Fruit fly (Drosophila melanogaster) whole organism, pupa: ENCODE data around the gene CG1622.

Experiments
- CG10348 ChIP-seq: fragments of 200-800 bp; sonication (Bioruptor generic); IDR thresholded peaks from 2 replicates; pipeline ENCODE4 v1.3.6; 2022; ENCODE audit warnings: missing biosample characterization, missing genetic modification characterization
- CG12605 ChIP-seq: fragments of 200-800 bp; sonication (Bioruptor generic); IDR thresholded peaks from 2 replicates; pipeline ENCODE4 v1.3.6; 2022; ENCODE audit warnings: missing biosample characterization, missing genetic modification characterization
- CG13204 ChIP-seq: fragments of 200-800 bp; sonication (Bioruptor generic); optimal IDR thresholded peaks from 2 replicates; lab custom pipeline; 2018; ENCODE audit warnings: missing biosample characterization, mild to moderate bottlenecking, missing genetic modification characterization, moderate library complexity
- CG14655 ChIP-seq: fragments of 200-800 bp; sonication (Bioruptor generic); optimal IDR thresholded peaks from 3 replicates; lab custom pipeline; 2017; ENCODE audit warnings: mild to moderate bottlenecking, missing biosample characterization, missing genetic modification reagents, missing genetic modification characterization
- CG15710 ChIP-seq: fragments of 200-800 bp; sonication (Bioruptor generic); optimal IDR thresholded peaks from 2 replicates; lab custom pipeline; 2018; ENCODE audit warnings: missing biosample characterization, mild to moderate bottlenecking, missing genetic modification characterization, moderate library complexity
- CG17806 ChIP-seq: fragments of 200-800 bp; sonication (Bioruptor generic); optimal IDR thresholded peaks from 2 replicates; lab custom pipeline; 2018; ENCODE audit warnings: missing biosample characterization, mild to moderate bottlenecking, missing genetic modification characterization, moderate library complexity
- CG32121 ChIP-seq: fragments of 200-800 bp; sonication (Bioruptor generic); IDR thresholded peaks from 2 replicates; pipeline ENCODE4 v1.3.6; 2022; ENCODE audit warnings: missing biosample characterization, missing genetic modification characterization
- CG34367 ChIP-seq: fragments of 200-800 bp; sonication (Bioruptor generic); optimal IDR thresholded peaks from 2 replicates; lab custom pipeline; 2018; ENCODE audit warnings: missing biosample characterization, mild to moderate bottlenecking, missing genetic modification characterization
- CG4496 ChIP-seq: fragments of 200-800 bp; sonication (Bioruptor generic); IDR thresholded peaks from 3 replicates; pipeline ENCODE4 v1.3.6; 2022; ENCODE audit warnings: missing biosample characterization, missing genetic modification characterization
- CG8159 ChIP-seq: fragments of 200-800 bp; sonication (Bioruptor generic); optimal IDR thresholded peaks from 3 replicates; lab custom pipeline; 2018; ENCODE audit warnings: missing biosample characterization, mild to moderate bottlenecking, missing genetic modification characterization, moderate library complexity
- CG8301 ChIP-seq: fragments of 200-800 bp; sonication (Bioruptor generic); optimal IDR thresholded peaks from 2 replicates; lab custom pipeline; 2018; ENCODE audit warnings: missing biosample characterization, mild to moderate bottlenecking, missing genetic modification characterization
- CG9948 ChIP-seq: fragments of 200-800 bp; sonication (Bioruptor generic); optimal IDR thresholded peaks from 2 replicates; lab custom pipeline; 2018; ENCODE audit warnings: missing biosample characterization, mild to moderate bottlenecking, missing genetic modification characterization, moderate library complexity
- D1 ChIP-seq: fragments of 200-800 bp; sonication (Bioruptor generic); optimal IDR thresholded peaks from 2 replicates; lab custom pipeline; 2018; ENCODE audit warnings: missing biosample characterization, mild to moderate bottlenecking, missing genetic modification characterization, moderate library complexity
- EcR ChIP-seq: fragments of 200-800 bp; sonication (Bioruptor generic); optimal IDR thresholded peaks from 3 replicates; lab custom pipeline; 2019; ENCODE audit warnings: missing biosample characterization, missing genetic modification characterization, mild to moderate bottlenecking, moderate library complexity, missing genetic modification reagents
- Ets98B ChIP-seq: fragments of 200-800 bp; sonication (Bioruptor generic); IDR thresholded peaks from 2 replicates; pipeline ENCODE4 v1.3.6; 2022; ENCODE audit warnings: missing biosample characterization, missing genetic modification characterization
- Pif1A ChIP-seq: fragments of 200-800 bp; sonication (Bioruptor generic); optimal IDR thresholded peaks from 3 replicates; lab custom pipeline; 2016; ENCODE audit warnings: missing biosample characterization, missing genetic modification characterization
- Pif1B ChIP-seq: fragments of 200-800 bp; sonication (Bioruptor generic); optimal IDR thresholded peaks from 3 replicates; lab custom pipeline; 2016; ENCODE audit warnings: missing biosample characterization, missing genetic modification characterization
- Snoo ChIP-seq: fragments of 200-800 bp; sonication (Bioruptor generic); optimal IDR thresholded peaks from 3 replicates; lab custom pipeline; 2017; ENCODE audit warnings: missing biosample characterization, mild to moderate bottlenecking, missing genetic modification characterization, inconsistent platforms
- fd96Ca ChIP-seq: fragments of 200-800 bp; sonication (Bioruptor generic); IDR thresholded peaks from 3 replicates; pipeline ENCODE4 v1.3.6; 2022; ENCODE audit warnings: missing biosample characterization, missing genetic modification characterization
- gl ChIP-seq: fragments of 200-800 bp; sonication (Bioruptor generic); optimal IDR thresholded peaks from 2 replicates; lab custom pipeline; 2018; ENCODE audit warnings: missing biosample characterization, mild to moderate bottlenecking, missing genetic modification characterization
- rn ChIP-seq: fragments of 200-800 bp; sonication (Bioruptor generic); IDR thresholded peaks from 2 replicates; pipeline ENCODE4 v1.3.6; 2022; ENCODE audit warnings: missing biosample characterization, missing genetic modification characterization

CG1622 gene

DNA sequence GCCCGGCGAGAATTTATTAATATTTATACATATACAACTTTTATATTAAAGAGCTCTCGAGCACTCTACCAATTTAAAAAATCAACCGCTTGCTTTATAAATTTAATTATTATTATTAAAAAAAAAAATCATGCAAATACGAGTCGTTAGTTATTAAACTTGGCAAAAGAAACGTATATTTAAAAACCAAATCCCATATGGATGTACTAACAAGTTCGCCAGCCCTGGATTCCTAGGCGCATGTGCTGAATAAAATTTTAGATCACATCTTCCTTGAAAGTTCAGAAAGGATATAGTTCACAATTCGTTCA is 38.2 kb upstream of the CG1622 start, which contains the start of gene comt:
Gene comt, plus strand, starts transcription at position 265 of the 311 bp plus-strand sequence.
- TF ChIP-seq CG14655 (GFP tag; lab: Kevin White, UChicago) = no peak
- no peak for TF ChIP-seq CG8301 (tag; lab: Kevin White, UChicago)
- peak; percentile 30; the same call in 1 of the 2 replicates for TF ChIP-seq rn (GFP tag; lab: Robert Waterston, UW)
- peak; percentile 23 for TF ChIP-seq CG34367
- 0 out of 2 replicates have a peak, but pooled peaks have one; percentile 55 for TF ChIP-seq CG12605 (GFP tag; lab: Robert Waterston, UW)
- TF ChIP-seq CG17806 (tag; lab: Kevin White, UChicago) = peak; percentile 50
- TF ChIP-seq CG10348 (GFP tag; lab: Robert Waterston, UW) = no peak
- no peak for TF ChIP-seq Pif1A (GFP tag; lab: Kevin White, UChicago)
- no peak for TF ChIP-seq gl (tag; lab: Kevin White, UChicago)
- 0 out of 2 replicates have a peak, but pooled peaks have one; percentile 27 for TF ChIP-seq CG32121 (GFP tag; lab: Robert Waterston, UW)
- TF ChIP-seq fd96Ca (GFP tag; lab: Robert Waterston, UW) = no peak
- TF ChIP-seq CG13204 = no peak
- peak; percentile 42 for TF ChIP-seq D1
- TF ChIP-seq CG15710 (tag; lab: Kevin White, UChicago) = peak; percentile 57
- peak; percentile 46 for TF ChIP-seq Pif1B (GFP tag; lab: Kevin White, UChicago)
- peak; percentile 44 for TF ChIP-seq CG9948 (tag; lab: Kevin White, UChicago)
- TF ChIP-seq EcR (GFP tag; lab: Kevin White, UChicago) = no peak
- TF ChIP-seq CG4496 = peak; percentile 62; the same call in 2 of the 3 replicates
- TF ChIP-seq Ets98B = peak; percentile 43
- TF ChIP-seq CG8159 (tag; lab: Kevin White, UChicago) = no peak
- TF ChIP-seq Snoo (tag; lab: Kevin White, UChicago) = peak; percentile 38

DNA sequence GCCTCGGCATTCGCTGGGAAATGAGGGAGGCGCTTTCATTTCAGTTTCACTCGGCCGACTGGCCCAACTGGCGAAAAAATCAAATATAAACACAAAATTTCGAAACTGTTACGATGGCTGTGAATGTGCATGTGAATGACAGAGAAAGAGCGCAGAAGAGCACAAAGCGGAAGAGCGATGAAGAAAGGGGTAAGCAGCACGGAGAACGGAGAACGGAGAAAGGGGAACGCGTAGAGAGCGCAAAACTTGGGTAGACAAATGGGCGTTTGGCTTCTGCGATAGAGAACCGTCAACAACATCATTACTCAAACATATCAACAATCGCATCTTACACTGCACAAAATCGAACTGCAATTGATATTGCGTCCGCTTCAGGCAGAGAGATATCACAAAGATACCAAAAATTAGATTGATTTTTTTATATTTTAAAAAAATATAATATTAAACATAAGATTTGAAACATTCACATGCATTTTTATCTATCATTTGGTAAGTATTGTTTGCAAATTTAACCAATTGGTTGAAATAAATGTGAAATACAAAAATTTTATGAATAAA is 24.1 kb upstream of the CG1622 start:
- no peak for TF ChIP-seq Pif1B (GFP tag; lab: Kevin White, UChicago)
- no peak for TF ChIP-seq CG9948 (tag; lab: Kevin White, UChicago)
- 0 out of 2 replicates have a peak, but pooled peaks have one; percentile 30 for TF ChIP-seq CG32121 (GFP tag; lab: Robert Waterston, UW)
- TF ChIP-seq Ets98B = no peak; the same call in none of the 2 replicates

DNA sequence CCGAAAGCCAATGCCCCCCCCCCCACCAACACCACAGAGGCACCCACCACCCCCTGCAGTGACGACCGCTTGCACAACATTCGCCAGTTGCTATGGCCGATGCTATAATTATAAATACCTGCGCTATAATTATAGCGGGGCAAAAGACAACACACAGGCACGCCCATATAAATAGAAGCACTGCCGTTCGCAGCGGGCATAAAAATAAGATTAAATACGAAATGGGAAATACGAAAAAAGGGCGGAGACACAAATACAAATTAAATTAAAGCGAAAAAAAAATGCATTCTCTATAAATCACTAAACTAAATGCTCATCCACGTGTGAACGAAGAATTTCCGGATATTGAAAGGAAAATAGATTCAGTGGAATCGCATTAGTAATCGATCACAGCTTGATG is 23.5 kb upstream of the CG1622 start:
- TF ChIP-seq CG34367 = no peak
- TF ChIP-seq CG8159 (tag; lab: Kevin White, UChicago) = no peak
- no peak for TF ChIP-seq rn (GFP tag; lab: Robert Waterston, UW)
- TF ChIP-seq Pif1A (GFP tag; lab: Kevin White, UChicago) = peak; percentile 15
- TF ChIP-seq Ets98B = peak; percentile 63
- TF ChIP-seq D1 = no peak
- no peak for TF ChIP-seq CG15710 (tag; lab: Kevin White, UChicago)
- no peak for TF ChIP-seq CG13204
- 0 out of 2 replicates have a peak, but pooled peaks have one; percentile 10 for TF ChIP-seq CG32121 (GFP tag; lab: Robert Waterston, UW)
- TF ChIP-seq fd96Ca (GFP tag; lab: Robert Waterston, UW) = peak; percentile 37; the same call in 1 of the 3 replicates
- no peak for TF ChIP-seq Pif1B (GFP tag; lab: Kevin White, UChicago)
- TF ChIP-seq CG14655 (GFP tag; lab: Kevin White, UChicago) = peak; percentile 6
- no peak for TF ChIP-seq EcR (GFP tag; lab: Kevin White, UChicago)
- TF ChIP-seq gl (tag; lab: Kevin White, UChicago) = no peak
- TF ChIP-seq CG4496 = peak; percentile 68; the same call in 1 of the 3 replicates
- TF ChIP-seq CG17806 (tag; lab: Kevin White, UChicago) = no peak
- no peak for TF ChIP-seq CG8301 (tag; lab: Kevin White, UChicago)
- no peak for TF ChIP-seq CG12605 (GFP tag; lab: Robert Waterston, UW)
- TF ChIP-seq CG9948 (tag; lab: Kevin White, UChicago) = no peak
- no peak for TF ChIP-seq CG10348 (GFP tag; lab: Robert Waterston, UW)
- no peak for TF ChIP-seq Snoo (tag; lab: Kevin White, UChicago)

DNA sequence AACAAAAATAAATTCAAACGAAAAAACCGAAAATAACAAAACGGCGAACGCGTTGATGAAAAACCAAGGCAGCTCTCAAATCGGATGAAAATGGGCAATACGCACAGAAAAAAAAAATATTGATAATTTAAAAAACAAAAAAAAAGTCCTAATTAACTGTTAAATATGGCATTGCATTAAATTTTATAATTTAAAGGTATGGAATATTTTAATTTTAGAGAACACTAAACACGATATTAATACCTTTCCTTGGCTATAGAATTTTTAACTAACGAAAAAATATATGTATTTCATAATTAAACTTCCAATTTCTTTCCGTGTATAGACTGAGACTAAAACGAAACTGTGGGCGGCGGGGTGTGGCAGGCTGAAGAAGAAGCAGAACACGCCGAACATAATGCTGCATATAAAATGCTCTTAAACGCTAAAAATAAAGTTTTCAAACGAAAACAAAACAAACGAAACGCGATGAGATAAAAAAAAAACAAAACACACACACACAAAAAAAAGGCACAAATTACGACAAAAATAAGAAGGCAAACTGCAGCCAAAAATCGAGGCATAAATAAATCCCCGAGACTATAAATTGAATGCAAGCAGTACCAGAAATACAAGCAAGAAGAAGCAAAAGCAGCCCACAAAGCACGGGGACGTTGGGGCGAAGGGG is 22.3 kb upstream of the CG1622 start:
- TF ChIP-seq CG12605 (GFP tag; lab: Robert Waterston, UW) = peak; percentile 63
- peak; percentile 19 for TF ChIP-seq Pif1A (GFP tag; lab: Kevin White, UChicago)
- peak; percentile 48 for TF ChIP-seq CG8159 (tag; lab: Kevin White, UChicago)
- peak; percentile 48; the same call in 1 of the 2 replicates for TF ChIP-seq CG32121 (GFP tag; lab: Robert Waterston, UW)
- TF ChIP-seq CG4496 = peak; percentile 79
- TF ChIP-seq CG9948 (tag; lab: Kevin White, UChicago) = peak; percentile 16
- no peak for TF ChIP-seq Pif1B (GFP tag; lab: Kevin White, UChicago)
- peak; percentile 67 for TF ChIP-seq CG14655 (GFP tag; lab: Kevin White, UChicago)
- TF ChIP-seq CG8301 (tag; lab: Kevin White, UChicago) = peak; percentile 63
- peak; percentile 26 for TF ChIP-seq CG17806 (tag; lab: Kevin White, UChicago)
- peak; percentile 69; the same call in 2 of the 3 replicates for TF ChIP-seq fd96Ca (GFP tag; lab: Robert Waterston, UW)
- no peak for TF ChIP-seq D1
- TF ChIP-seq gl (tag; lab: Kevin White, UChicago) = no peak
- no peak for TF ChIP-seq EcR (GFP tag; lab: Kevin White, UChicago)
- no peak for TF ChIP-seq CG34367
- TF ChIP-seq, all 21 proteins: peak for 10

DNA sequence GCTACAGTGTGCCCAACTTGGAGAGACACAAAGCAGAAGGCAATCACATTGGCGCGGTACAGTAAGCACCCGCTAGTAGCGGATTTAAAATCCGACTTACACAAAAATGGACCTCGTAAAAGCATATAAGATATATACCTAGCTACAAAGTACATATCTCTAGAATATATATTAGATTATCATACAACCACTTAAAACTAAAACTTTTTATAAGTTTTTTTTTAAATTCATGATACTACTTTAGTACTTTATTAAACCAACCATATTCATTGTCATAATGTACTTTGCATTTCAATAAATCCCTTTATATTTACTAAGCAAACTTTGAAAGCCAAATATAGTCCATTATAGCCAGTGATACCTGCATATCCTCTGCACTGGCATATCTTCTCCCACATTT is 21.7 kb upstream of the CG1622 start:
- TF ChIP-seq CG14655 (GFP tag; lab: Kevin White, UChicago) (peak; percentile 64), CG9948 (tag; lab: Kevin White, UChicago) (peak; percentile 75), Snoo (tag; lab: Kevin White, UChicago) (peak; percentile 69), D1 (no peak), gl (tag; lab: Kevin White, UChicago) (no peak), EcR (GFP tag; lab: Kevin White, UChicago) (no peak), CG15710 (tag; lab: Kevin White, UChicago) (peak; percentile 78), CG17806 (tag; lab: Kevin White, UChicago) (peak; percentile 69), CG13204 (peak; percentile 55), CG8159 (tag; lab: Kevin White, UChicago) (peak; percentile 83), Pif1B (GFP tag; lab: Kevin White, UChicago) (peak; percentile 1), CG4496 (no peak), fd96Ca (GFP tag; lab: Robert Waterston, UW) (no peak), CG8301 (tag; lab: Kevin White, UChicago) (peak; percentile 61), CG34367 (peak; percentile 48)
